Fruit fly (Drosophila melanogaster) whole organism, wandering third instar larva: ENCODE measurements around the gene CG4210.
A peak's percentile ranks its signal among the peaks of the same experiment; 100 is the strongest.

ENCODE experiments used
- Abd-B ChIP-seq: fragments of >200 bp; optimal IDR thresholded peaks from 2 replicates; lab custom pipeline; 2017; ENCODE audit warnings: missing biosample characterization, missing genetic modification characterization
- CG9705 ChIP-seq: fragments of 200-800 bp; sonication (Bioruptor generic); optimal IDR thresholded peaks from 2 replicates; lab custom pipeline; 2018; ENCODE audit warnings: missing biosample characterization, mild to moderate bottlenecking, missing genetic modification characterization
- CrebA ChIP-seq: fragments of 200-800 bp; sonication (Bioruptor generic); optimal IDR thresholded peaks from 2 replicates; lab custom pipeline; 2016; ENCODE audit warnings: missing biosample characterization, mild to moderate bottlenecking, missing genetic modification characterization, borderline replicate concordance
- Dfd ChIP-seq: fragments of >200 bp; optimal IDR thresholded peaks from 2 replicates; lab custom pipeline; 2017; ENCODE audit warnings: missing biosample characterization, missing genetic modification characterization
- Dif ChIP-seq: fragments of 200-275, 200-300 bp; sonication (Bioruptor generic); optimal IDR thresholded peaks from 2 replicates; lab custom pipeline; 2018; ENCODE audit warnings: missing biosample characterization, missing genetic modification characterization; ENCODE audit not compliant: partially characterized antibody
- GATAd ChIP-seq: sonication (Bioruptor generic); optimal IDR thresholded peaks from 2 replicates; lab custom pipeline; 2016; ENCODE audit warnings: missing biosample characterization, missing genetic modification characterization
- HLH106 ChIP-seq: fragments of 200-800 bp; optimal IDR thresholded peaks from 3 replicates; lab custom pipeline; 2019; ENCODE audit warnings: missing biosample characterization, mild to moderate bottlenecking, missing genetic modification characterization, moderate library complexity
- Hnf4 ChIP-seq: fragments of 200-800 bp; sonication (Bioruptor generic); optimal IDR thresholded peaks from 2 replicates; lab custom pipeline; 2016; ENCODE audit warnings: missing biosample characterization, mild to moderate bottlenecking, missing genetic modification characterization
- Hr78 ChIP-seq: fragments of >200 bp; optimal IDR thresholded peaks from 2 replicates; lab custom pipeline; 2017; ENCODE audit warnings: missing biosample characterization, missing genetic modification characterization
- Hr83 ChIP-seq: fragments of 200-300 bp; sonication (Bioruptor generic); optimal IDR thresholded peaks from 2 replicates; lab custom pipeline; 2016; ENCODE audit warnings: missing biosample characterization, mild to moderate bottlenecking, missing genetic modification characterization, moderate library complexity; ENCODE audit not compliant: poor library complexity, severe bottlenecking
- Jra ChIP-seq: sonication (Bioruptor generic); optimal IDR thresholded peaks from 2 replicates; lab custom pipeline; 2016; ENCODE audit warnings: missing biosample characterization, missing genetic modification characterization
- Mio ChIP-seq: sonication (Bioruptor generic); optimal IDR thresholded peaks from 2 replicates; lab custom pipeline; 2016; ENCODE audit warnings: missing biosample characterization, missing genetic modification characterization
- Myc ChIP-seq: fragments of >200 bp; optimal IDR thresholded peaks from 2 replicates; lab custom pipeline; 2017
- N ChIP-seq: fragments of >200 bp; optimal IDR thresholded peaks from 2 replicates; lab custom pipeline; 2018; ENCODE audit warnings: missing biosample characterization, missing external identifiers, missing genetic modification characterization
- OdsH ChIP-seq: fragments of 200-800 bp; sonication (Bioruptor generic); optimal IDR thresholded peaks from 2 replicates; lab custom pipeline; 2016; ENCODE audit warnings: missing biosample characterization, mild to moderate bottlenecking, missing genetic modification characterization
- Rel ChIP-seq, 2 experiments: fragments of 200-800 bp; sonication (Bioruptor generic) in 1 of 2; optimal IDR thresholded peaks; 2 replicates in 1 of 2; 3 replicates in 1 of 2; lab custom pipeline; 2016 to 2019; ENCODE audit warnings: mild to moderate bottlenecking in 2 of 2, missing biosample characterization in 2 of 2, missing genetic modification characterization in 2 of 2, moderate library complexity in 1 of 2
- Sp1 ChIP-seq: fragments of 200-800 bp; sonication (Bioruptor generic); optimal IDR thresholded peaks from 3 replicates; lab custom pipeline; 2019; ENCODE audit warnings: missing biosample characterization, mild to moderate bottlenecking, missing genetic modification characterization, moderate library complexity
- Vsx2 ChIP-seq: fragments of 200-300, 225-300 bp; sonication (Bioruptor generic); optimal IDR thresholded peaks from 2 replicates; lab custom pipeline; 2018; ENCODE audit warnings: missing biosample characterization, missing genetic modification characterization; ENCODE audit not compliant: partially characterized antibody
- br ChIP-seq: fragments of 200-800 bp; sonication (Bioruptor generic); optimal IDR thresholded peaks from 2 replicates; lab custom pipeline; 2016; ENCODE audit warnings: missing biosample characterization, missing genetic modification characterization
- brk ChIP-seq: fragments of 200-800 bp; sonication (Bioruptor generic); optimal IDR thresholded peaks from 2 replicates; lab custom pipeline; 2016; ENCODE audit warnings: missing biosample characterization, mild to moderate bottlenecking, missing genetic modification characterization
- dl ChIP-seq, 2 experiments: fragments of 175-275, 200-275 bp in 1 of 2; fragments of 200-275 bp in 1 of 2; sonication (Bioruptor generic); optimal IDR thresholded peaks; lab custom pipeline; 2018; ENCODE audit warnings: mild to moderate bottlenecking in 2 of 2, missing biosample characterization in 2 of 2, missing genetic modification characterization in 2 of 2, moderate library complexity in 2 of 2; ENCODE audit not compliant: partially characterized antibody in 2 of 2, insufficient read depth in 1 of 2
- dmrt93B ChIP-seq: fragments of 200-800 bp; sonication (Bioruptor generic); optimal IDR thresholded peaks from 2 replicates; lab custom pipeline; 2018; ENCODE audit warnings: missing biosample characterization, mild to moderate bottlenecking, missing genetic modification characterization
- dsf ChIP-seq: sonication (Bioruptor generic); optimal IDR thresholded peaks from 2 replicates; lab custom pipeline; 2016; ENCODE audit warnings: missing biosample characterization, missing genetic modification characterization, borderline replicate concordance
- ey ChIP-seq: fragments of 200-800 bp; sonication (Bioruptor generic); optimal IDR thresholded peaks from 2 replicates; lab custom pipeline; 2016; ENCODE audit warnings: missing biosample characterization, missing genetic modification characterization
- foxo ChIP-seq, 2 experiments: fragments of 200-800 bp; sonication (Bioruptor generic); optimal IDR thresholded peaks; 2 replicates in 1 of 2; 3 replicates in 1 of 2; lab custom pipeline; 2016 to 2017; ENCODE audit warnings: missing biosample characterization in 2 of 2, missing genetic modification characterization in 2 of 2
- fru ChIP-seq: fragments of 200-800 bp; sonication (Bioruptor generic); optimal IDR thresholded peaks from 3 replicates; lab custom pipeline; 2016; ENCODE audit warnings: missing biosample characterization, mild to moderate bottlenecking, missing genetic modification characterization
- h ChIP-seq: fragments of 200-800 bp; sonication (Bioruptor generic); optimal IDR thresholded peaks from 3 replicates; lab custom pipeline; 2016; ENCODE audit warnings: missing biosample characterization, mild to moderate bottlenecking, missing genetic modification characterization
- jim ChIP-seq: fragments of 175-275, 200-325 bp; sonication (Bioruptor generic); optimal IDR thresholded peaks from 2 replicates; lab custom pipeline; 2016; ENCODE audit warnings: missing biosample characterization, mild to moderate bottlenecking, missing genetic modification characterization
- lola ChIP-seq: fragments of >200 bp; optimal IDR thresholded peaks from 2 replicates; lab custom pipeline; 2017; ENCODE audit warnings: missing biosample characterization, missing genetic modification characterization
- pan ChIP-seq: fragments of >200 bp; optimal IDR thresholded peaks from 2 replicates; lab custom pipeline; 2017
- psq ChIP-seq: fragments of 200-800 bp; sonication (Bioruptor generic); optimal IDR thresholded peaks from 3 replicates; lab custom pipeline; 2017; ENCODE audit warnings: missing biosample characterization, mild to moderate bottlenecking, missing genetic modification characterization, moderate library complexity
- sage ChIP-seq: fragments of 200-800 bp; sonication (Bioruptor generic); optimal IDR thresholded peaks from 2 replicates; lab custom pipeline; 2016; ENCODE audit warnings: missing biosample characterization, mild to moderate bottlenecking, missing genetic modification characterization
- sv ChIP-seq: fragments of 200-800 bp; sonication (Bioruptor generic); optimal IDR thresholded peaks from 3 replicates; lab custom pipeline; 2016; ENCODE audit warnings: missing biosample characterization, missing genetic modification characterization
- tai ChIP-seq: sonication (Bioruptor generic); optimal IDR thresholded peaks from 2 replicates; lab custom pipeline; 2016; ENCODE audit warnings: missing biosample characterization, missing genetic modification characterization
- usp ChIP-seq: fragments of >200 bp; optimal IDR thresholded peaks from 2 replicates; lab custom pipeline; 2017; ENCODE audit warnings: missing biosample characterization, missing genetic modification characterization
- woc ChIP-seq: sonication (Bioruptor generic); optimal IDR thresholded peaks from 2 replicates; lab custom pipeline; 2016; ENCODE audit warnings: missing biosample characterization, mild to moderate bottlenecking, missing genetic modification characterization

The CG4210 gene

dm6 chr3R:15229329-15229876 is 15.6 kb downstream of the CG4210 start, which contains the start of the genes Art3 and mRpS10 (continued):
- TF ChIP-seq psq (GFP tag; lab: Kevin White, UChicago) (peak; percentile 99), ey (GFP tag; lab: Kevin White, UChicago) (peak; percentile 99)

dm6 chr3R:15230285-15230684 is 16.5 kb downstream of the CG4210 start, which contains the start of gene CG34316:
CG34316 (plus strand) TSS chr3R:15230585.
- no peak for TF ChIP-seq usp
- no peak for TF ChIP-seq dmrt93B (GFP tag; lab: Kevin White, UChicago)
- no peak for TF ChIP-seq Dfd (GFP tag; lab: Kevin White, UChicago)
- TF ChIP-seq dl (GFP tag; optimal IDR thresholded peaks at IDR 0.05; lab: Kevin White, UChicago; ENCODE audit: insufficient read depth in 1 of 2, partially characterized antibody in 2 of 2) = no peak
- no peak for TF ChIP-seq HLH106 (tag; lab: Kevin White, UChicago)
- no peak for TF ChIP-seq Dif (GFP tag; lab: Kevin White, UChicago)
- no peak for TF ChIP-seq jim
- no peak for TF ChIP-seq pan
- no peak for TF ChIP-seq Hr83 (GFP tag; lab: Kevin White, UChicago)
- TF ChIP-seq, all 38 proteins: peak for 0

dm6 chr3R:15231635-15232138 is 17.9 kb downstream of the CG4210 start:
- TF ChIP-seq sage (GFP tag; lab: Kevin White, UChicago) (no peak), foxo (GFP tag; optimal IDR thresholded peaks at IDR 0.05; lab: Kevin White, UChicago) (no peak), fru (GFP tag; lab: Kevin White, UChicago) (no peak), brk (GFP tag; lab: Kevin White, UChicago) (no peak), CrebA (no peak), pan (no peak), tai (GFP tag; lab: Kevin White, UChicago) (no peak), Abd-B (GFP tag; lab: Kevin White, UChicago) (no peak), Mio (GFP tag; lab: Kevin White, UChicago) (no peak), N (GFP tag; lab: Kevin White, UChicago) (no peak), Hnf4 (GFP tag; lab: Kevin White, UChicago) (no peak), Vsx2 (GFP tag; lab: Kevin White, UChicago) (no peak), jim (no peak), Hr83 (GFP tag; lab: Kevin White, UChicago) (no peak), sv (GFP tag; lab: Kevin White, UChicago) (no peak), OdsH (GFP tag; lab: Kevin White, UChicago) (no peak), ey (GFP tag; lab: Kevin White, UChicago) (no peak), Rel (GFP tag; optimal IDR thresholded peaks at IDR 0.05; lab: Kevin White, UChicago) (no peak), Rel (tag; optimal IDR thresholded peaks at IDR 0.05; lab: Kevin White, UChicago) (no peak)

- TF ChIP-seq usp (no peak), pan (no peak), Mio (GFP tag; lab: Kevin White, UChicago) (no peak), h (GFP tag; lab: Kevin White, UChicago) (peak; percentile 54), HLH106 (tag; lab: Kevin White, UChicago) (peak; percentile 79), GATAd (GFP tag; lab: Kevin White, UChicago) (no peak), Rel (GFP tag; optimal IDR thresholded peaks at IDR 0.05; lab: Kevin White, UChicago) (no peak), Rel (tag; optimal IDR thresholded peaks at IDR 0.05; lab: Kevin White, UChicago) (peak; percentile 4), sage (GFP tag; lab: Kevin White, UChicago) (no peak), ey (GFP tag; lab: Kevin White, UChicago) (peak; percentile 60), sv (GFP tag; lab: Kevin White, UChicago) (peak; percentile 64), Jra (GFP tag; lab: Kevin White, UChicago) (no peak), CrebA (no peak), CG9705 (GFP tag; lab: Kevin White, UChicago) (peak; percentile 54), fru (GFP tag; lab: Kevin White, UChicago) (no peak), lola (GFP tag; lab: Kevin White, UChicago) (no peak), dsf (GFP tag; lab: Kevin White, UChicago) (no peak), Vsx2 (GFP tag; lab: Kevin White, UChicago) (peak; percentile 64), Myc (lab: Kevin White, UChicago) (no peak), dmrt93B (GFP tag; lab: Kevin White, UChicago) (peak; percentile 68), Dfd (GFP tag; lab: Kevin White, UChicago) (no peak), psq (GFP tag; lab: Kevin White, UChicago) (no peak), br (GFP tag; lab: Kevin White, UChicago) (no peak), Hnf4 (GFP tag; lab: Kevin White, UChicago) (peak; percentile 64), jim (peak; percentile 24), woc (GFP tag; lab: Kevin White, UChicago) (peak; percentile 72), Hr83 (GFP tag; lab: Kevin White, UChicago) (peak; percentile 5), OdsH (GFP tag; lab: Kevin White, UChicago) (peak; percentile 32), tai (GFP tag; lab: Kevin White, UChicago) (no peak), foxo (GFP tag; optimal IDR thresholded peaks at IDR 0.05; lab: Kevin White, UChicago) (peak in 1 of 2 experiments; percentile 9), Hr78 (peak; percentile 46), Dif (GFP tag; lab: Kevin White, UChicago) (peak; percentile 68), Sp1 (GFP tag; lab: Kevin White, UChicago) (peak; percentile 46)
Measured at dm6 chr3R:15242186-15243045, 28.6 kb downstream of the CG4210 start, which contains the start of the genes tefu and Hsc70-4. tefu (minus strand) TSS chr3R:15242236. Hsc70-4 (plus strand) TSS chr3R:15242687.
